Worm (Caenorhabditis elegans): ENCODE data around the gene M02D8.2.

The M02D8.2 gene

DNA sequence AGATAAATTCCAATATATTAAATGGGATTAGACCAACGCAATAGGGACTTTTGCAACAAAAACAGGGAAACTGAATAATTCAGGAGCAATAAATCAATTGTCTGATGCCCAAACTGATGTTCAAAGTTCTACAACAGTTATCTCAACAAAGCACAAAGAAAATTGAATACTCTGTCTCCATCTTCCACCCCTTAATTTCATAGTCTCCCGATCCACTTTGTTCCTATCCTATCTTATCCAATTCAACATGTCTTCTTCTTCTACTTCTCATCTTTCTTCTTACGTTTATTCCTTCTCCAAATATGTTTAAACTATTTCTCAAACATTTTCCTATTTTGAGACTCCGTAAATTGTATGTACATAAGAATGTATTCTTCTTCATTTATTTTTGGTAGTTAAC, 30.8 kb downstream of the M02D8.2 start:
- TF ChIP-seq npax-4 (tag; optimal IDR thresholded peaks at IDR 0.05) (no peak), unc-42 (tag; optimal IDR thresholded peaks at IDR 0.05) (peak; percentile 93)

DNA sequence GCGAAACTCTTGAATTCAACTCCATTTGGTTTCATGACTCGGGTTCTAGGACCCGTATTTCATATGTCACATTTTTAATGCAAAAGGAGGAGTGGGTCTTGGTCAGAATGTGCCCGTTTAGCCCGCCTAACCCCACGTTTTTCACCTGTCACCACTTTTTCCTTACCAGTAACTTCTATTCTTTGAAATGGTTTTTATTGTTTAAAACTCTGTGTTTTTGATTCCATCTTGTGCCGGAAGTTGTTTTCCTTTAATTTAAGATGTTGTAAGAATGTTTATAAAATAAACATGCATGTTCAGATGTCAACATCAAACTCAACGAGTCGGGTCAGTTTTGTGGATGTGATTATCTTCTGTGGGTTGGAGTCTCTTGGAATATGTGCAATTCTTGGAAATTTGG, 39.1 kb downstream of the M02D8.2 start, which contains the start of gene ZK721.4:
Gene ZK721.4, plus strand, starts transcription at position 301 of the 400 bp plus-strand sequence.
- TF ChIP-seq ceh-14 (tag; optimal IDR thresholded peaks at IDR 0.05) = no peak
- no peak for TF ChIP-seq elt-2 (tag; optimal IDR thresholded peaks at IDR 0.05)
- no peak for TF ChIP-seq ceh-31 (tag; optimal IDR thresholded peaks at IDR 0.05)
- no peak for TF ChIP-seq C08G9.2 (tag; optimal IDR thresholded peaks at IDR 0.05)
- TF ChIP-seq pha-4 (tag; optimal IDR thresholded peaks at IDR 0.05) = no peak
- no peak for TF ChIP-seq ceh-22 (tag; optimal IDR thresholded peaks at IDR 0.05)
- TF ChIP-seq hlh-6 (tag; optimal IDR thresholded peaks at IDR 0.05) = no peak
- TF ChIP-seq K09A11.1 (tag; optimal IDR thresholded peaks at IDR 0.05; ENCODE audit: insufficient read depth) = no peak
- no peak for TF ChIP-seq mec-3 (tag; optimal IDR thresholded peaks at IDR 0.05; ENCODE audit: borderline replicate concordance)
- TF ChIP-seq hlh-8 (tag; optimal IDR thresholded peaks at IDR 0.05) = no peak
- no peak for TF ChIP-seq ceh-19 (GFP tag; optimal IDR thresholded peaks at IDR 0.05)

DNA sequence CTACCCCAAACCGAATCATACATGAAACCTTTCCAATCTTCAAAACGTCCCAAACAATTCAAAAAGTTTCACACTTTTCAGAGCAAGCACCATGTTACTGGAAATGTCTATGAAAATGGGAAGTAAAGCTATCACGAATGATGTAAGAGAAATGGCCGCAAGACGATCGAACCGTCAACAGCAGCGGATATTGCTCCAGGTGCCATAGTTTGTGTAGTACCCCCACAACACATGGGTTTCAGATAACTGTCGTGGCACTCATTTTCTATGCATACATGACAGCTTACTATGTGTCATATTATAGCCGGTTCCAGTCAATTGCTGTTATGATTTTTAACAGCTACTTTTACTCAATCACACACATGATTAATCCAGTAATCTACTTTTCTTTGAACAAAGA, 44.8 kb downstream of the M02D8.2 start, which contains the start of gene ZK721.3:
Gene ZK721.3, plus strand, starts transcription at position 301 of the 400 bp plus-strand sequence.
- no peak for TF ChIP-seq ceh-24 (tag; optimal IDR thresholded peaks at IDR 0.05)
- TF ChIP-seq pqm-1 (tag; optimal IDR thresholded peaks at IDR 0.05) = no peak
- TF ChIP-seq ceh-2 (tag; optimal IDR thresholded peaks at IDR 0.05) = no peak
- no peak for TF ChIP-seq F13H6.1 (tag; optimal IDR thresholded peaks at IDR 0.05)
- no peak for TF ChIP-seq madf-2 (tag; optimal IDR thresholded peaks at IDR 0.05)
- TF ChIP-seq mec-3 (tag; optimal IDR thresholded peaks at IDR 0.05; ENCODE audit: borderline replicate concordance) = no peak
- TF ChIP-seq hlh-8 (tag; optimal IDR thresholded peaks at IDR 0.05) = no peak

DNA sequence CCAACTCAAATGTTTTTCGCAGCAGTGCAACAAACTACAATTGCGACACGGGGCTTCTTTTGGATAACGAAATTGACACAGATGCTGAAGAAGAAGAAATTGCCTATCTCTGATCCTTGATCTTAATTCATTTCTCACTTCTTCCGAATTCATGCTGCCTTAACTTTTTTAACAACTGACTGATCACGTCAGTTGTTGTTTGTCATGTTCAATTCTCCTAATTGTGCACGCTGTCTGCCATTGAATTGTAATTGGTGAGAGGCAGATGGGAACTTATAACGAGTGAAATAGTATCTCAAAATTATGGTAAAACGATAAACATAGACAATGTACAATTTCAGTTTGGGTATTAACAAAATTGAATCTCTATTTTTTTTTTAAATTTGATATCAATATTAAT, 47.2 kb downstream of the M02D8.2 start:
- no peak for TF ChIP-seq ceh-9 (tag; optimal IDR thresholded peaks at IDR 0.05)
- peak; percentile 51 for TF ChIP-seq unc-55 (GFP tag; optimal IDR thresholded peaks at IDR 0.05)

DNA sequence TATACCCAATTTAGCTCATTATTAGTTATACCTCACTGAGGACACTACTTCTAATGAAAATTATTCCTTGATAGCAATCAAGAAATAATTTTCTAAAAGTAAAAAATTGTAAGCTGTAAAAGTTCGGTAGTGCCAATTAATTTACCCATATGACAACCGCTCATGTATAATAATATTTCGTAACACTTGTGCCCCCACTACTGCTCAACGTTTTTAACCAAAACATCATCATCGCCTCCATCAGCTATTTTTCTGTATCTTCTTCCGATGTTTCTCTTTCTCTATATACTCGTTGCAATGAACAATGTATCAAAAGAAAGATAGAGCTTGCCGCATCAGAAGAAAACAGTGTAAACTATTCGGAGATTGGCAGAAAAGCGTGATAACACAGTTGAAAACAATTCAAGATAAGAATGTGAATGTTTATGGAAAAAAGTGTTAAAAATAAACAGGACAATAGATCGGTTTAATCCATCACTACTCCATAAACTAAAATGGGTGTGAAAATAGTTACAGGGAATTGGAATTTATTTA, 48.3 kb downstream of the M02D8.2 start:
- TF ChIP-seq sdc-2 (tag; optimal IDR thresholded peaks at IDR 0.05) = no peak
- TF ChIP-seq sox-4 (tag; optimal IDR thresholded peaks at IDR 0.05) = no peak
- no peak for TF ChIP-seq ref-2 (tag; optimal IDR thresholded peaks at IDR 0.05)
- no peak for TF ChIP-seq elt-4 (tag; optimal IDR thresholded peaks at IDR 0.05)

DNA sequence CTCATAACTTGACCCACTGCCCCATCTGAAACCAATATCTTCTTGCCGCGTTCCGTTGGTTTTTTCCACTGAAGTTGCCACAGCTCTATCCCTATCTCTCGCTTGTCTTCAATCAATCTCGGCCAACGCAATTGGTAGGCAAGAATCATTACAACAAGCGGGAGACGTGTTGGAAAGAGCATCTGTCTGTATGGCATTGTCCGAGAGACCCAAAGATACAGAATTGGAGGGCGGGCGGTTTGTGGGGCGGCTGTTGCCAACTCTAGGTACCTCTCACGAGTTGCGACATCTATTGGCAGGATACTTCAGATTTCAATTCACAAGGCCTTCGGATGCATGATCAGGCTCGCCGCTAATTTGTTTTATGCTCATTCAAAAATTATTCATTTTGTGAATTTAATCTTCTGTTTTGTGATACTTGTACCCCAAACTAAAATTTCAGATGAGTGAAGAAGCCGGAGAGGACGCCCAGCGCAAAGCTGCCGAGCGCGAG, 49.6 kb downstream of the M02D8.2 start, which contains the start of gene unc-27:
Gene unc-27, plus strand, starts transcription at position 443 of the 493 bp plus-strand sequence.
- peak; percentile 13 for TF ChIP-seq syd-9 (tag; optimal IDR thresholded peaks at IDR 0.05)
- TF ChIP-seq rnt-1 (tag; optimal IDR thresholded peaks at IDR 0.05) = peak; percentile 75
- peak; percentile 72 for TF ChIP-seq ceh-18 (tag; optimal IDR thresholded peaks at IDR 0.05)
- TF ChIP-seq Y22D7AL.16 (tag; optimal IDR thresholded peaks at IDR 0.05) = no peak
- no peak for TF ChIP-seq unc-86 (tag; optimal IDR thresholded peaks at IDR 0.05)
- peak; percentile 71 for TF ChIP-seq unc-55 (GFP tag; optimal IDR thresholded peaks at IDR 0.05)
- peak; percentile 40 for TF ChIP-seq nfya-1 (tag; optimal IDR thresholded peaks at IDR 0.05)

All from whole organism, late embryonic.